Fruit fly (Drosophila melanogaster) whole organism, wandering third instar larva: ENCODE results near the gene mRpS6.

ENCODE experiments used
- Abd-B ChIP-seq: fragments of >200 bp; optimal IDR thresholded peaks from 2 replicates; lab custom pipeline; 2017; ENCODE audit warnings: missing biosample characterization, missing genetic modification characterization
- CG32264 ChIP-seq: fragments of 200-800 bp; sonication (Bioruptor generic); optimal IDR thresholded peaks from 2 replicates; lab custom pipeline; 2016; ENCODE audit warnings: missing biosample characterization, missing genetic modification characterization
- CG9705 ChIP-seq: fragments of 200-800 bp; sonication (Bioruptor generic); optimal IDR thresholded peaks from 2 replicates; lab custom pipeline; 2018; ENCODE audit warnings: missing biosample characterization, mild to moderate bottlenecking, missing genetic modification characterization
- CrebA ChIP-seq: fragments of 200-800 bp; sonication (Bioruptor generic); optimal IDR thresholded peaks from 2 replicates; lab custom pipeline; 2016; ENCODE audit warnings: missing biosample characterization, mild to moderate bottlenecking, missing genetic modification characterization, borderline replicate concordance
- Dfd ChIP-seq: fragments of >200 bp; optimal IDR thresholded peaks from 2 replicates; lab custom pipeline; 2017; ENCODE audit warnings: missing biosample characterization, missing genetic modification characterization
- Dif ChIP-seq: fragments of 200-275, 200-300 bp; sonication (Bioruptor generic); optimal IDR thresholded peaks from 2 replicates; lab custom pipeline; 2018; ENCODE audit warnings: missing biosample characterization, missing genetic modification characterization; ENCODE audit not compliant: partially characterized antibody
- GATAd ChIP-seq: sonication (Bioruptor generic); optimal IDR thresholded peaks from 2 replicates; lab custom pipeline; 2016; ENCODE audit warnings: missing biosample characterization, missing genetic modification characterization
- HLH106 ChIP-seq: fragments of 200-800 bp; optimal IDR thresholded peaks from 3 replicates; lab custom pipeline; 2019; ENCODE audit warnings: missing biosample characterization, mild to moderate bottlenecking, missing genetic modification characterization, moderate library complexity
- Hnf4 ChIP-seq: fragments of 200-800 bp; sonication (Bioruptor generic); optimal IDR thresholded peaks from 2 replicates; lab custom pipeline; 2016; ENCODE audit warnings: missing biosample characterization, mild to moderate bottlenecking, missing genetic modification characterization
- Hr78 ChIP-seq: fragments of >200 bp; optimal IDR thresholded peaks from 2 replicates; lab custom pipeline; 2017; ENCODE audit warnings: missing biosample characterization, missing genetic modification characterization
- Hr83 ChIP-seq: fragments of 200-300 bp; sonication (Bioruptor generic); optimal IDR thresholded peaks from 2 replicates; lab custom pipeline; 2016; ENCODE audit warnings: missing biosample characterization, mild to moderate bottlenecking, missing genetic modification characterization, moderate library complexity; ENCODE audit not compliant: poor library complexity, severe bottlenecking
- Jra ChIP-seq: sonication (Bioruptor generic); optimal IDR thresholded peaks from 2 replicates; lab custom pipeline; 2016; ENCODE audit warnings: missing biosample characterization, missing genetic modification characterization
- Mio ChIP-seq: sonication (Bioruptor generic); optimal IDR thresholded peaks from 2 replicates; lab custom pipeline; 2016; ENCODE audit warnings: missing biosample characterization, missing genetic modification characterization
- Myc ChIP-seq: fragments of >200 bp; optimal IDR thresholded peaks from 2 replicates; lab custom pipeline; 2017
- N ChIP-seq: fragments of >200 bp; optimal IDR thresholded peaks from 2 replicates; lab custom pipeline; 2018; ENCODE audit warnings: missing biosample characterization, missing external identifiers, missing genetic modification characterization
- OdsH ChIP-seq: fragments of 200-800 bp; sonication (Bioruptor generic); optimal IDR thresholded peaks from 2 replicates; lab custom pipeline; 2016; ENCODE audit warnings: missing biosample characterization, mild to moderate bottlenecking, missing genetic modification characterization
- Rel ChIP-seq, 2 experiments: fragments of 200-800 bp; sonication (Bioruptor generic) in 1 of 2; optimal IDR thresholded peaks; 2 replicates in 1 of 2; 3 replicates in 1 of 2; lab custom pipeline; 2016 to 2019; ENCODE audit warnings: mild to moderate bottlenecking in 2 of 2, missing biosample characterization in 2 of 2, missing genetic modification characterization in 2 of 2, moderate library complexity in 1 of 2
- Sp1 ChIP-seq: fragments of 200-800 bp; sonication (Bioruptor generic); optimal IDR thresholded peaks from 3 replicates; lab custom pipeline; 2019; ENCODE audit warnings: missing biosample characterization, mild to moderate bottlenecking, missing genetic modification characterization, moderate library complexity
- Vsx2 ChIP-seq: fragments of 200-300, 225-300 bp; sonication (Bioruptor generic); optimal IDR thresholded peaks from 2 replicates; lab custom pipeline; 2018; ENCODE audit warnings: missing biosample characterization, missing genetic modification characterization; ENCODE audit not compliant: partially characterized antibody
- br ChIP-seq: fragments of 200-800 bp; sonication (Bioruptor generic); optimal IDR thresholded peaks from 2 replicates; lab custom pipeline; 2016; ENCODE audit warnings: missing biosample characterization, missing genetic modification characterization
- brk ChIP-seq: fragments of 200-800 bp; sonication (Bioruptor generic); optimal IDR thresholded peaks from 2 replicates; lab custom pipeline; 2016; ENCODE audit warnings: missing biosample characterization, mild to moderate bottlenecking, missing genetic modification characterization
- dl ChIP-seq, 2 experiments: fragments of 175-275, 200-275 bp in 1 of 2; fragments of 200-275 bp in 1 of 2; sonication (Bioruptor generic); optimal IDR thresholded peaks; lab custom pipeline; 2018; ENCODE audit warnings: mild to moderate bottlenecking in 2 of 2, missing biosample characterization in 2 of 2, missing genetic modification characterization in 2 of 2, moderate library complexity in 2 of 2; ENCODE audit not compliant: partially characterized antibody in 2 of 2, insufficient read depth in 1 of 2
- dmrt93B ChIP-seq: fragments of 200-800 bp; sonication (Bioruptor generic); optimal IDR thresholded peaks from 2 replicates; lab custom pipeline; 2018; ENCODE audit warnings: missing biosample characterization, mild to moderate bottlenecking, missing genetic modification characterization
- dsf ChIP-seq: sonication (Bioruptor generic); optimal IDR thresholded peaks from 2 replicates; lab custom pipeline; 2016; ENCODE audit warnings: missing biosample characterization, missing genetic modification characterization, borderline replicate concordance
- ey ChIP-seq: fragments of 200-800 bp; sonication (Bioruptor generic); optimal IDR thresholded peaks from 2 replicates; lab custom pipeline; 2016; ENCODE audit warnings: missing biosample characterization, missing genetic modification characterization
- foxo ChIP-seq, 2 experiments: fragments of 200-800 bp; sonication (Bioruptor generic); optimal IDR thresholded peaks; 2 replicates in 1 of 2; 3 replicates in 1 of 2; lab custom pipeline; 2016 to 2017; ENCODE audit warnings: missing biosample characterization in 2 of 2, missing genetic modification characterization in 2 of 2
- fru ChIP-seq: fragments of 200-800 bp; sonication (Bioruptor generic); optimal IDR thresholded peaks from 3 replicates; lab custom pipeline; 2016; ENCODE audit warnings: missing biosample characterization, mild to moderate bottlenecking, missing genetic modification characterization
- h ChIP-seq: fragments of 200-800 bp; sonication (Bioruptor generic); optimal IDR thresholded peaks from 3 replicates; lab custom pipeline; 2016; ENCODE audit warnings: missing biosample characterization, mild to moderate bottlenecking, missing genetic modification characterization
- jim ChIP-seq: fragments of 175-275, 200-325 bp; sonication (Bioruptor generic); optimal IDR thresholded peaks from 2 replicates; lab custom pipeline; 2016; ENCODE audit warnings: missing biosample characterization, mild to moderate bottlenecking, missing genetic modification characterization
- lola ChIP-seq: fragments of >200 bp; optimal IDR thresholded peaks from 2 replicates; lab custom pipeline; 2017; ENCODE audit warnings: missing biosample characterization, missing genetic modification characterization
- pan ChIP-seq: fragments of >200 bp; optimal IDR thresholded peaks from 2 replicates; lab custom pipeline; 2017
- psq ChIP-seq: fragments of 200-800 bp; sonication (Bioruptor generic); optimal IDR thresholded peaks from 3 replicates; lab custom pipeline; 2017; ENCODE audit warnings: missing biosample characterization, mild to moderate bottlenecking, missing genetic modification characterization, moderate library complexity
- rgr ChIP-seq: fragments of 200-800 bp; sonication (Bioruptor generic); optimal IDR thresholded peaks from 3 replicates; lab custom pipeline; 2016; ENCODE audit warnings: missing biosample characterization, mild to moderate bottlenecking, missing genetic modification characterization
- sage ChIP-seq: fragments of 200-800 bp; sonication (Bioruptor generic); optimal IDR thresholded peaks from 2 replicates; lab custom pipeline; 2016; ENCODE audit warnings: missing biosample characterization, mild to moderate bottlenecking, missing genetic modification characterization
- sv ChIP-seq: fragments of 200-800 bp; sonication (Bioruptor generic); optimal IDR thresholded peaks from 3 replicates; lab custom pipeline; 2016; ENCODE audit warnings: missing biosample characterization, missing genetic modification characterization
- tai ChIP-seq: sonication (Bioruptor generic); optimal IDR thresholded peaks from 2 replicates; lab custom pipeline; 2016; ENCODE audit warnings: missing biosample characterization, missing genetic modification characterization
- usp ChIP-seq: fragments of >200 bp; optimal IDR thresholded peaks from 2 replicates; lab custom pipeline; 2017; ENCODE audit warnings: missing biosample characterization, missing genetic modification characterization
- woc ChIP-seq: sonication (Bioruptor generic); optimal IDR thresholded peaks from 2 replicates; lab custom pipeline; 2016; ENCODE audit warnings: missing biosample characterization, mild to moderate bottlenecking, missing genetic modification characterization

The mRpS6 gene

DNA sequence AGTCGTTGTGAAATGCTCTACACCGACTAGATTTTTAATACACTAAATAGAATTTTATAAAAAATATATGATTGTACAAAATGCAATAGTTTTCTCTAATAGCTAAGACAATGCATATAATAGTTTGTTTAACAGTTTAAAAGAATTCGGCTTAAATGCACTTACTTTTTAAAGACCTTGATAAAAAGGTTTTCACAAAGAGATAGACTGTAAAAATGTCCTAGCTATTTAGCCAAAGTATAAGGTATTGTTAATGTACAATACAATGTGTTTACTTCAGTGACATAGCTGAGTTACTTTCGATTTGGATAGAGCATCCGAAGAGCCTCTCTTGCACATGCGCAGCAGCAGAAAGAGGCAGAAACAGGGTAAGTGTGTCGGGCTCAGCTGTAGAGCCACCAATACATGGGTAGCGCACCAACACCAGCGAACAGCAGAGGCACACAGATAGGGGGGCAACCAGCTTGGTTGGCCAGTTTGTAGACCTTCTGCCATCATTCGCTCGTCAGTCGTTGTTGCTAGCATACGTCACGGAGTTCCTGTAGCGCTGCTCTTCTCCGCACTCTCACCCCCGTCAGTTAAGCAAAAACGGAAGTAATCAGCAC, 42.4 kb downstream of the mRpS6 start, which contains the start of gene TP53INP:
Gene TP53INP, plus strand, starts transcription at position 291 of the 605 bp plus-strand sequence.
- no peak for TF ChIP-seq Abd-B (GFP tag; lab: Kevin White, UChicago)
- TF ChIP-seq GATAd (GFP tag; lab: Kevin White, UChicago) = no peak
- TF ChIP-seq sv (GFP tag; lab: Kevin White, UChicago) = peak; percentile 84
- TF ChIP-seq tai (GFP tag; lab: Kevin White, UChicago) = peak; percentile 29
- peak; percentile 41 for TF ChIP-seq brk (GFP tag; lab: Kevin White, UChicago)
- peak; percentile 13 for TF ChIP-seq dsf (GFP tag; lab: Kevin White, UChicago)
- TF ChIP-seq N (GFP tag; lab: Kevin White, UChicago) = no peak
- no peak for TF ChIP-seq Hr78 (GFP tag; lab: Kevin White, UChicago)
- TF ChIP-seq ey = peak; percentile 73
- TF ChIP-seq Jra (GFP tag; lab: Kevin White, UChicago) = peak; percentile 5
- no peak for TF ChIP-seq Myc
- TF ChIP-seq pan (lab: Kevin White, UChicago) = no peak
- TF ChIP-seq CG32264 (GFP tag; lab: Kevin White, UChicago) = peak; percentile 34
- TF ChIP-seq Dfd (GFP tag; lab: Kevin White, UChicago) = no peak
- peak; percentile 57 for TF ChIP-seq Dif (GFP tag; lab: Kevin White, UChicago)
- peak; percentile 84 for TF ChIP-seq HLH106
- peak; percentile 85 for TF ChIP-seq h
- TF ChIP-seq dl (GFP tag; optimal IDR thresholded peaks at IDR 0.05; lab: Kevin White, UChicago; ENCODE audit: insufficient read depth in 1 of 2, partially characterized antibody in 2 of 2) = peak in 1 of 2 experiments; percentile 42
- peak; percentile 70 for TF ChIP-seq dmrt93B (GFP tag; lab: Kevin White, UChicago)
- peak; percentile 81 for TF ChIP-seq br (GFP tag; lab: Kevin White, UChicago)
- no peak for TF ChIP-seq usp (GFP tag; lab: Kevin White, UChicago)
- TF ChIP-seq fru (GFP tag; lab: Kevin White, UChicago) = peak; percentile 87
- TF ChIP-seq OdsH (GFP tag; lab: Kevin White, UChicago) = peak; percentile 80
- peak; percentile 60 for TF ChIP-seq sage (GFP tag; lab: Kevin White, UChicago)
- no peak for TF ChIP-seq CrebA (GFP tag; lab: Kevin White, UChicago)
- TF ChIP-seq lola (GFP tag; lab: Kevin White, UChicago) = no peak
- no peak for TF ChIP-seq jim (GFP tag; lab: Kevin White, UChicago)
- TF ChIP-seq Rel (GFP tag; optimal IDR thresholded peaks at IDR 0.05; lab: Kevin White, UChicago) = peak; percentile 30
- TF ChIP-seq Rel (tag; optimal IDR thresholded peaks at IDR 0.05; lab: Kevin White, UChicago) = peak; percentile 26
- TF ChIP-seq rgr (GFP tag; lab: Kevin White, UChicago) = peak; percentile 82
- peak; percentile 86 for TF ChIP-seq woc
- TF ChIP-seq Hnf4 (GFP tag; lab: Kevin White, UChicago) = peak; percentile 65
- no peak for TF ChIP-seq Mio (GFP tag; lab: Kevin White, UChicago)
- peak; percentile 88 for TF ChIP-seq Sp1
- TF ChIP-seq CG9705 (GFP tag; lab: Kevin White, UChicago) = peak; percentile 63
- TF ChIP-seq Vsx2 (GFP tag; lab: Kevin White, UChicago) = peak; percentile 44
- TF ChIP-seq foxo (GFP tag; optimal IDR thresholded peaks at IDR 0.05; lab: Kevin White, UChicago) = peak in 1 of 2 experiments; percentile 86
- TF ChIP-seq psq (GFP tag; lab: Kevin White, UChicago) = peak; percentile 88
- TF ChIP-seq Hr83 (GFP tag; lab: Kevin White, UChicago) = peak; percentile 36

DNA sequence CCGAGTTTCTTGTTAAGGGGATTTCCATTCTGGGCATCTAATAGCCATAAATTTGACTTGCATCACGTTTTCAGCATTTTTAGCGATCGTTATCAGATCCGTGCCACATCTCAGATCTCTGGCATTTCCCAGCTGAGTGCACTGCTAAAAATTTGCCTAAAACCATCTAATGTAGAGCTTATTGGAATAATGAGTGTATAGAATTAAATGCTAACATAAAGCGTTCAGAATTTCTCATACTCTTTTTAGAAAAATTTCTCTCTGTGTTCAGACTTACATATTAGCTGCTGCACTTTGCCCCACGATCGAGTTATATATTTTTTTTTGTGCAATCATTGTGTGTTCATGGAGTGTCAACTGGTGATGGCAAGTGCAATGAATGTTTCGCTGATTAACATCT, 43.4 kb downstream of the mRpS6 start:
- TF ChIP-seq ey (peak; percentile 21), dmrt93B (GFP tag; lab: Kevin White, UChicago) (no peak), usp (GFP tag; lab: Kevin White, UChicago) (no peak), rgr (GFP tag; lab: Kevin White, UChicago) (peak; percentile 40), Jra (GFP tag; lab: Kevin White, UChicago) (no peak), Rel (GFP tag; optimal IDR thresholded peaks at IDR 0.05; lab: Kevin White, UChicago) (no peak), Rel (tag; optimal IDR thresholded peaks at IDR 0.05; lab: Kevin White, UChicago) (no peak), CrebA (GFP tag; lab: Kevin White, UChicago) (no peak), HLH106 (peak; percentile 18), tai (GFP tag; lab: Kevin White, UChicago) (peak; percentile 27), foxo (GFP tag; optimal IDR thresholded peaks at IDR 0.05; lab: Kevin White, UChicago) (peak in 1 of 2 experiments; percentile 39), h (peak; percentile 40), Hnf4 (GFP tag; lab: Kevin White, UChicago) (no peak), br (GFP tag; lab: Kevin White, UChicago) (peak; percentile 21), fru (GFP tag; lab: Kevin White, UChicago) (peak; percentile 15)
